Worm (Caenorhabditis elegans): ENCODE results near the gene oac-3.

DNA sequence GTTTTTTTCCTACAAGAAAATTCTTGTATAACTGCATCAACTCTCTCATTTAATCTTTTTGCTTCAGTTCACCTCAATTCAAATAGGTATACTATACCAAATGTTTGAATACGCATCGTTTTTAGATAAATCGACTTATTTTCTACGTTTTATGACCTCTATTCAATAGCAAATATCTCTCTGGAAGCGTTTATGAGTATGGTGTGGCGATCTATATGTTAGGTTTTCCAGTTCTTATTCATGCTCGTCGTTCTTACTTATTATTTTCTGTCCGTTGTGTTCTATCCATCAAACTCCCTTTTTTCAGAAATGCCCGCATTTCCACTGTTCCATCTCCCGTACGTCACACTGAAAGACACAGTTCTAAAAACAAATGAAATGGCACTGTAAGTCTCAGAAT lies 18.7 kb upstream of the oac-3 start, which contains the start of gene T22G5.3:
- TF ChIP-seq ztf-4 (tag; optimal IDR thresholded peaks at IDR 0.05) = no peak
- no peak for TF ChIP-seq elt-3 (tag; optimal IDR thresholded peaks at IDR 0.05)
- no peak for TF ChIP-seq fos-1 (tag; optimal IDR thresholded peaks at IDR 0.05)
- no peak for TF ChIP-seq pha-4 (tag; optimal IDR thresholded peaks at IDR 0.05)
- TF ChIP-seq skn-1 (tag; optimal IDR thresholded peaks at IDR 0.05) = no peak
- TF ChIP-seq snpc-4 (tag; optimal IDR thresholded peaks at IDR 0.05) = no peak
- no peak for TF ChIP-seq ceh-82 (tag; optimal IDR thresholded peaks at IDR 0.05)
- no peak for TF ChIP-seq ama-1 (optimal IDR thresholded peaks at IDR 0.05)
- no peak for TF ChIP-seq jun-1 (tag; optimal IDR thresholded peaks at IDR 0.05)
- TF ChIP-seq lin-39 (tag; optimal IDR thresholded peaks at IDR 0.05) = no peak
- TF ChIP-seq nhr-76 (tag; optimal IDR thresholded peaks at IDR 0.05) = no peak

All from whole organism, L3 larva.